Worm (Caenorhabditis elegans) whole organism, young adult: ENCODE measurements around the gene Y73B6BL.270.

ENCODE experiments used
- C06A6.2 ChIP-seq: fragments of 200-800 bp; sonication (Bioruptor generic); conservative IDR thresholded peaks from 2 replicates; pipeline ENCODE4 v1.3.6; 2022; ENCODE audit warnings: missing genetic modification characterization, missing compliant biosample characterization
- C17E4.6 ChIP-seq: fragments of 200-800 bp; sonication (Bioruptor generic); IDR thresholded peaks from 2 replicates; pipeline ENCODE4 v1.3.6; 2022; ENCODE audit warnings: missing genetic modification reagents, missing genetic modification characterization, missing compliant biosample characterization
- F10E7.11 ChIP-seq: sonication (generic microtip); optimal IDR thresholded peaks from 2 replicates; lab custom pipeline; 2017; ENCODE audit warnings: mild to moderate bottlenecking, missing genetic modification characterization, moderate library complexity, missing compliant biosample characterization
- F33H1.4 ChIP-seq: fragments of 200-800 bp; sonication (Bioruptor generic); IDR thresholded peaks from 2 replicates; pipeline ENCODE4 v1.3.6; 2022; ENCODE audit warnings: missing genetic modification reagents, missing genetic modification characterization, missing compliant biosample characterization
- F37B4.10 ChIP-seq: fragments of 200-800 bp; sonication (Bioruptor generic); IDR thresholded peaks from 2 replicates; pipeline ENCODE4 v1.3.6; 2022; ENCODE audit warnings: missing genetic modification characterization, missing compliant biosample characterization
- F55B11.4 ChIP-seq: sonication (generic microtip); optimal IDR thresholded peaks from 2 replicates; lab custom pipeline; 2016; ENCODE audit warnings: missing compliant biosample characterization, missing genetic modification characterization, borderline replicate concordance; ENCODE audit not compliant: insufficient read depth
- F57A8.1 ChIP-seq: fragments of 200-800 bp; sonication (Bioruptor generic); optimal IDR thresholded peaks from 2 replicates; lab custom pipeline; 2018; ENCODE audit warnings: mild to moderate bottlenecking, missing genetic modification characterization, moderate library complexity, missing compliant biosample characterization
- Y79H2A.3 ChIP-seq: fragments of 200-800 bp; sonication (Bioruptor generic); conservative IDR thresholded peaks from 2 replicates; pipeline ENCODE4 v1.3.6; 2022; ENCODE audit warnings: missing genetic modification reagents, missing genetic modification characterization, missing compliant biosample characterization
- aptf-2 ChIP-seq: fragments of 200-800 bp; sonication (Bioruptor generic); conservative IDR thresholded peaks from 2 replicates; pipeline ENCODE4 v1.3.6; 2022; ENCODE audit warnings: missing genetic modification reagents, missing genetic modification characterization, missing compliant biosample characterization
- attf-3 ChIP-seq: fragments of 200-800 bp; sonication (Bioruptor generic); conservative IDR thresholded peaks from 2 replicates; pipeline ENCODE4 v1.3.6; 2022; ENCODE audit warnings: missing genetic modification reagents, missing genetic modification characterization, missing compliant biosample characterization
- attf-6 ChIP-seq: fragments of 200-800 bp; sonication (Bioruptor generic); IDR thresholded peaks from 2 replicates; pipeline ENCODE4 v1.3.6; 2022; ENCODE audit warnings: missing genetic modification reagents, missing genetic modification characterization, missing compliant biosample characterization
- bed-2 ChIP-seq: fragments of 200-800 bp; sonication (Bioruptor generic); IDR thresholded peaks from 2 replicates; pipeline ENCODE4 v1.3.6; 2022; ENCODE audit warnings: missing genetic modification reagents, missing genetic modification characterization, missing compliant biosample characterization
- cebp-1 ChIP-seq, 2 experiments: fragments of 200-800 bp in 1 of 2; sonication (Bioruptor generic) in 1 of 2; sonication (generic microtip) in 1 of 2; IDR thresholded peaks in 1 of 2; optimal IDR thresholded peaks in 1 of 2; 2 replicates each; pipeline versions ENCODE4 v1.3.6 to Lab custom; 2017 to 2022; ENCODE audit warnings: missing compliant biosample characterization in 2 of 2, missing genetic modification characterization in 2 of 2, mild to moderate bottlenecking in 1 of 2, missing genetic modification reagents in 1 of 2, moderate library complexity in 1 of 2
- ceh-100 ChIP-seq: fragments of 200-800 bp; sonication (Bioruptor generic); IDR thresholded peaks from 2 replicates; pipeline ENCODE4 v1.3.6; 2022; ENCODE audit warnings: missing genetic modification reagents, missing genetic modification characterization, missing compliant biosample characterization
- dpff-1 ChIP-seq: sonication (generic microtip); optimal IDR thresholded peaks from 2 replicates; lab custom pipeline; 2017; ENCODE audit warnings: mild to moderate bottlenecking, missing genetic modification characterization, missing compliant biosample characterization
- dpl-1 ChIP-seq: fragments of 150-350 bp; optimal IDR thresholded peaks from 2 replicates; lab custom pipeline; 2014; ENCODE audit warnings: missing biosample characterization, missing genetic modification reagents, missing genetic modification characterization
- egl-18 ChIP-seq: fragments of 200-800 bp; sonication (Bioruptor generic); IDR thresholded peaks from 2 replicates; pipeline ENCODE4 v1.3.6; 2022; ENCODE audit warnings: missing genetic modification reagents, missing genetic modification characterization, missing compliant biosample characterization
- egrh-3 ChIP-seq: fragments of 200-800 bp; sonication (Bioruptor generic); IDR thresholded peaks from 2 replicates; pipeline ENCODE4 v1.3.6; 2022; ENCODE audit warnings: missing genetic modification reagents, missing genetic modification characterization, missing compliant biosample characterization
- ekl-4 ChIP-seq: fragments of 200-800 bp; sonication (Bioruptor generic); IDR thresholded peaks from 2 replicates; pipeline ENCODE4 v1.3.6; 2022; ENCODE audit warnings: missing genetic modification reagents, missing genetic modification characterization, missing compliant biosample characterization
- lin-26 ChIP-seq: fragments of 200-800 bp; sonication (Bioruptor generic); IDR thresholded peaks from 2 replicates; pipeline ENCODE4 v1.3.6; 2022; ENCODE audit warnings: missing genetic modification reagents, missing genetic modification characterization, missing compliant biosample characterization
- lin-35 ChIP-seq, 3 experiments: fragments of 150-350 bp in 2 of 3; sonication (generic microtip) in 1 of 3; optimal IDR thresholded peaks; 2 replicates each; lab custom pipeline; 2014 to 2018; ENCODE audit warnings: missing biosample characterization in 3 of 3, missing genetic modification characterization in 3 of 3, missing genetic modification reagents in 3 of 3
- lir-1 ChIP-seq: fragments of 200-800 bp; sonication (Bioruptor generic); conservative IDR thresholded peaks from 2 replicates; pipeline ENCODE4 v1.3.6; 2022; ENCODE audit warnings: missing genetic modification reagents, missing genetic modification characterization, missing compliant biosample characterization
- madf-10 ChIP-seq: sonication (generic microtip); optimal IDR thresholded peaks from 2 replicates; lab custom pipeline; 2016; ENCODE audit warnings: mild to moderate bottlenecking, missing genetic modification characterization, missing compliant biosample characterization
- madf-6 ChIP-seq: fragments of 200-800 bp; sonication (Bioruptor generic); IDR thresholded peaks from 2 replicates; pipeline ENCODE4 v1.3.6; 2022; ENCODE audit warnings: missing genetic modification reagents, missing genetic modification characterization, missing compliant biosample characterization
- mes-4 ChIP-seq: sonication (generic microtip); optimal IDR thresholded peaks from 2 replicates; lab custom pipeline; 2016; ENCODE audit warnings: missing genotype, missing genetic modification characterization, missing compliant biosample characterization
- nhr-179 ChIP-seq: sonication (generic microtip); optimal IDR thresholded peaks from 2 replicates; lab custom pipeline; 2016; ENCODE audit warnings: mild to moderate bottlenecking, missing genetic modification characterization, missing compliant biosample characterization
- pbrm-1 ChIP-seq: fragments of 200-800 bp; sonication (Bioruptor generic); IDR thresholded peaks from 2 replicates; pipeline ENCODE4 v1.3.6; 2022; ENCODE audit warnings: missing genetic modification reagents, missing genetic modification characterization, missing compliant biosample characterization
- pha-4 ChIP-seq: fragments of 150-350 bp; sonication (generic microtip); optimal IDR thresholded peaks from 2 replicates; lab custom pipeline; 2014; ENCODE audit warnings: missing biosample characterization, missing genetic modification reagents, missing genetic modification characterization
- sptf-2 ChIP-seq: fragments of 200-800 bp; sonication (Bioruptor generic); optimal IDR thresholded peaks from 2 replicates; lab custom pipeline; 2018; ENCODE audit warnings: mild to moderate bottlenecking, missing genetic modification characterization, missing compliant biosample characterization
- tbp1 ChIP-seq: fragments of 200-800 bp; sonication (Bioruptor generic); optimal IDR thresholded peaks from 2 replicates; lab custom pipeline; 2018; ENCODE audit warnings: mild to moderate bottlenecking, missing genetic modification characterization, missing compliant biosample characterization
- tbx-9 ChIP-seq: sonication (generic microtip); optimal IDR thresholded peaks from 2 replicates; lab custom pipeline; 2016; ENCODE audit warnings: borderline replicate concordance, missing genetic modification characterization, inconsistent platforms, missing compliant biosample characterization
- unc-130 ChIP-seq: sonication (generic microtip); optimal IDR thresholded peaks from 2 replicates; lab custom pipeline; 2016; ENCODE audit warnings: missing genetic modification reagents, missing genetic modification characterization, missing compliant biosample characterization
- xnd-1 ChIP-seq: sonication (generic microtip); optimal IDR thresholded peaks from 2 replicates; lab custom pipeline; 2016; ENCODE audit warnings: missing genotype, missing genetic modification reagents, missing genetic modification characterization, missing compliant biosample characterization
- zfh-2 ChIP-seq: fragments of 200-800 bp; sonication (Bioruptor generic); conservative IDR thresholded peaks from 2 replicates; pipeline ENCODE4 v1.3.6; 2022; ENCODE audit warnings: missing genetic modification reagents, missing genetic modification characterization, missing compliant biosample characterization
- ztf-26 ChIP-seq: sonication (generic microtip); optimal IDR thresholded peaks from 2 replicates; lab custom pipeline; 2017; ENCODE audit warnings: missing genetic modification characterization, missing compliant biosample characterization

The Y73B6BL.270 gene

ce11 chrIV:6377335-6378069 lies 12.4 kb downstream of the Y73B6BL.270 start:
- TF ChIP-seq zfh-2 (peak; percentile 88), F57A8.1 (GFP tag; lab: Kevin White, UChicago) (no peak), egrh-3 (peak; percentile 61; the same call in 1 of the 2 replicates)

ce11 chrIV:6378398-6378797 lies 13.3 kb downstream of the Y73B6BL.270 start:
- TF ChIP-seq F33H1.4 (GFP tag; lab: Robert Waterston, UW), result no peak
- no peak for TF ChIP-seq bed-2 (GFP tag; lab: Robert Waterston, UW)
- TF ChIP-seq pha-4, result no peak
- TF ChIP-seq sptf-2, result no peak
- TF ChIP-seq C17E4.6 (GFP tag; lab: Robert Waterston, UW), result no peak
- no peak for TF ChIP-seq ztf-26 (tag; lab: Kevin White, UChicago)
- no peak for TF ChIP-seq ceh-100 (GFP tag; lab: Robert Waterston, UW)
- no peak for TF ChIP-seq C06A6.2 (GFP tag; lab: Robert Waterston, UW)
- TF ChIP-seq madf-6, result no peak
- TF ChIP-seq pbrm-1 (GFP tag; lab: Robert Waterston, UW), result no peak
- TF ChIP-seq mes-4 (tag; lab: Kevin White, UChicago), result no peak
- TF ChIP-seq tbp1, result no peak
- TF ChIP-seq attf-6 (GFP tag; lab: Robert Waterston, UW), result no peak
- TF ChIP-seq cebp-1 (GFP tag; IDR thresholded peaks at IDR 0.05; lab: Robert Waterston, UW), result no peak
- no peak for TF ChIP-seq cebp-1 (tag; optimal IDR thresholded peaks at IDR 0.05; lab: Kevin White, UChicago)
- no peak for TF ChIP-seq F55B11.4

- TF ChIP-seq unc-130 (GFP tag; lab: Kevin White, UChicago), result no peak
- TF ChIP-seq lin-35 (GFP tag; optimal IDR thresholded peaks at IDR 0.05; lab: Kevin White, UChicago), result no peak
- TF ChIP-seq attf-3 (GFP tag; lab: Robert Waterston, UW), result no peak
- no peak for TF ChIP-seq xnd-1
- no peak for TF ChIP-seq egl-18 (GFP tag; lab: Robert Waterston, UW)
- no peak for TF ChIP-seq lir-1 (GFP tag; lab: Robert Waterston, UW)
- TF ChIP-seq madf-10, result no peak
- no peak for TF ChIP-seq aptf-2 (GFP tag; lab: Robert Waterston, UW)
- no peak for TF ChIP-seq dpff-1 (tag; lab: Kevin White, UChicago)
- no peak for TF ChIP-seq Y79H2A.3
- no peak for TF ChIP-seq F10E7.11 (tag; lab: Kevin White, UChicago)
- TF ChIP-seq tbx-9 (tag; lab: Kevin White, UChicago), result no peak
- TF ChIP-seq dpl-1, result no peak
- TF ChIP-seq ekl-4 (GFP tag; lab: Robert Waterston, UW), result no peak
- no peak for TF ChIP-seq lin-26 (GFP tag; lab: Robert Waterston, UW)
- no peak for TF ChIP-seq F37B4.10 (GFP tag; lab: Robert Waterston, UW)
- TF ChIP-seq nhr-179, result no peak
- TF ChIP-seq, all 124 proteins: peak for 0
Observed at ce11 chrIV:6383970-6384369, 18.8 kb downstream of the Y73B6BL.270 start, which contains the start of gene shl-1. Gene shl-1 (minus strand): TSS chrIV:6384070.
